Fruit fly (Drosophila melanogaster): ENCODE data around the gene nAChRbeta3.

nAChRbeta3 gene

dm6 chr2L:568030-568429 lies 23.1 kb downstream of the nAChRbeta3 start, which contains the start of the genes Nle and Sf3b1 (continued):
- TF ChIP-seq pho (GFP tag; optimal IDR thresholded peaks at IDR 0.05) (peak; percentile 48), CG8944 (GFP tag; optimal IDR thresholded peaks at IDR 0.05) (peak; percentile 35), bbx (GFP tag; IDR thresholded peaks at IDR 0.05; ENCODE audit: partially characterized antibody) (peak; percentile 84), CG13424 (tag; optimal IDR thresholded peaks at IDR 0.05) (peak; percentile 68), CkIIα-i1 (GFP tag; IDR thresholded peaks at IDR 0.05) (no peak), CG6175 (GFP tag; IDR thresholded peaks at IDR 0.05) (no peak), Dref (GFP tag; IDR thresholded peaks at IDR 0.05) (peak; percentile 67), tio (GFP tag; optimal IDR thresholded peaks at IDR 0.05) (no peak), CG7963 (GFP tag; IDR thresholded peaks at IDR 0.05; ENCODE audit: partially characterized antibody) (peak; percentile 48; the same call in 1 of the 3 replicates), CG2202 (tag; optimal IDR thresholded peaks at IDR 0.05) (peak; percentile 8), da (GFP tag; optimal IDR thresholded peaks at IDR 0.05) (no peak), ERR (GFP tag; optimal IDR thresholded peaks at IDR 0.05) (no peak), chif (GFP tag; optimal IDR thresholded peaks at IDR 0.05) (peak in 1 of 2 experiments; percentile 37), CG17385 (GFP tag; optimal IDR thresholded peaks at IDR 0.05) (no peak), dimm (GFP tag; IDR thresholded peaks at IDR 0.05) (no peak), Fer2 (tag; optimal IDR thresholded peaks at IDR 0.05) (peak; percentile 53), pnt (GFP tag; optimal IDR thresholded peaks at IDR 0.05) (peak; percentile 13), crp (GFP tag; optimal IDR thresholded peaks at IDR 0.05) (peak; percentile 11 to 81), gro (GFP tag; optimal IDR thresholded peaks at IDR 0.05) (peak; percentile 56), ems (GFP tag; optimal IDR thresholded peaks at IDR 0.05) (peak; percentile 24), YL-1 (GFP tag; optimal IDR thresholded peaks at IDR 0.05) (peak; percentile 90), fd3F (GFP tag; optimal IDR thresholded peaks at IDR 0.05) (no peak), pum (GFP tag; optimal IDR thresholded peaks at IDR 0.05) (peak; percentile 13), gsb-n (tag; optimal IDR thresholded peaks at IDR 0.05) (no peak), TFAM (GFP tag; optimal IDR thresholded peaks at IDR 0.05) (no peak), aop (GFP tag; IDR thresholded peaks at IDR 0.05) (no peak), chn (GFP tag; optimal IDR thresholded peaks at IDR 0.05) (peak; percentile 47), Chrac-16 (GFP tag; optimal IDR thresholded peaks at IDR 0.05) (peak; percentile 66), CG4707 (GFP tag; optimal IDR thresholded peaks at IDR 0.05) (no peak), repo (GFP tag; optimal IDR thresholded peaks at IDR 0.05) (peak; percentile 16), CG8359 (GFP tag; optimal IDR thresholded peaks at IDR 0.05; ENCODE audit: borderline replicate concordance) (no peak), shn (GFP tag; optimal IDR thresholded peaks at IDR 0.05) (peak; percentile 46), HLHmδ (GFP tag; optimal IDR thresholded peaks at IDR 0.05) (no peak), CG9727 (GFP tag; optimal IDR thresholded peaks at IDR 0.05) (peak; percentile 18), Stat92E (GFP tag; optimal IDR thresholded peaks at IDR 0.05) (peak in 1 of 3 experiments; percentile 35), gsb (GFP tag; IDR thresholded peaks at IDR 0.05) (no peak), CG7271 (tag; optimal IDR thresholded peaks at IDR 0.05) (peak; percentile 7), Neu2 (GFP tag; optimal IDR thresholded peaks at IDR 0.05; ENCODE audit: borderline replicate concordance) (no peak), kni (GFP tag; optimal IDR thresholded peaks at IDR 0.05) (no peak), sug (tag; optimal IDR thresholded peaks at IDR 0.05) (peak; percentile 80), zf30C (GFP tag; optimal IDR thresholded peaks at IDR 0.05) (no peak), Nf-YC (tag; optimal IDR thresholded peaks at IDR 0.05) (peak; percentile 74), z (GFP tag; IDR thresholded peaks at IDR 0.05) (no peak), Ravus (GFP tag; IDR thresholded peaks at IDR 0.05) (no peak), bcd (GFP tag; optimal IDR thresholded peaks at IDR 0.05) (no peak), crc (GFP tag; optimal IDR thresholded peaks at IDR 0.05) (peak; percentile 19)

Data from whole organism, embryonic.